Worm (Caenorhabditis elegans): ENCODE data around the gene F02D10.2.
A peak's percentile ranks its signal among the peaks of the same experiment; 100 is the strongest.
"Not testable (repeated sequence)": the region's sequence is repeated elsewhere in the genome, so short reads cannot be mapped to it uniquely, and the experiment has no call there.

The F02D10.2 gene

ce11 chrX:13442446-13442845, 21.2 kb downstream of the F02D10.2 start (continued):
- 0 out of 2 replicates have a peak, but pooled peaks have one; percentile 63 for TF ChIP-seq Y105C5A.15 (GFP tag; IDR thresholded peaks at IDR 0.05)
- TF ChIP-seq ceh-28 (tag; optimal IDR thresholded peaks at IDR 0.05) = no peak
- TF ChIP-seq pqm-1 (tag; optimal IDR thresholded peaks at IDR 0.05) = no peak
- TF ChIP-seq ctbp-1 (GFP tag; IDR thresholded peaks at IDR 0.05) = 0 out of 2 replicates have a peak, but pooled peaks have one; percentile 14
- peak; percentile 32 for TF ChIP-seq fkh-10 (GFP tag; optimal IDR thresholded peaks at IDR 0.05)

- TF ChIP-seq lin-29 (GFP tag; IDR thresholded peaks at IDR 0.05) (no peak), madf-9 (GFP tag; conservative IDR thresholded peaks at IDR 0.05) (no peak), daf-16 (GFP tag; optimal IDR thresholded peaks at IDR 0.05) (no peak), daf-16 (tag; optimal IDR thresholded peaks at IDR 0.05) (peak; percentile 0), nhr-41 (GFP tag; IDR thresholded peaks at IDR 0.05) (no peak), F49E8.2 (tag; optimal IDR thresholded peaks at IDR 0.05; ENCODE audit: borderline replicate concordance) (no peak), tra-1 (GFP tag; IDR thresholded peaks at IDR 0.05) (no peak), egl-27 (tag; optimal IDR thresholded peaks at IDR 0.05) (no peak), ZK337.2 (GFP tag; IDR thresholded peaks at IDR 0.05) (0 out of 2 replicates have a peak, but pooled peaks have one; percentile 2), F37D6.2 (tag; optimal IDR thresholded peaks at IDR 0.05) (no peak), lin-39 (tag; optimal IDR thresholded peaks at IDR 0.05) (no peak), lin-13 (GFP tag; optimal IDR thresholded peaks at IDR 0.05) (no peak)
Measured at ce11 chrX:13435790-13436472, 27.8 kb downstream of the F02D10.2 start, which contains the start of gene jmjd-3.3. Gene jmjd-3.3 (plus strand): TSS chrX:13436422.

- no peak for TF ChIP-seq nhr-77 (tag; optimal IDR thresholded peaks at IDR 0.05)
- TF ChIP-seq snpc-1.2 (GFP tag; IDR thresholded peaks at IDR 0.05) = no peak
- no peak for TF ChIP-seq saeg-2 (GFP tag; IDR thresholded peaks at IDR 0.05)
- no peak for TF ChIP-seq nhr-6 (tag; optimal IDR thresholded peaks at IDR 0.05)
- TF ChIP-seq dmd-6 (GFP tag; IDR thresholded peaks at IDR 0.05) = no peak
- no peak for TF ChIP-seq jun-1 (tag; optimal IDR thresholded peaks at IDR 0.05)
- TF ChIP-seq pha-4 (GFP tag; IDR thresholded peaks at IDR 0.05) = no peak
- TF ChIP-seq pha-4 (tag; optimal IDR thresholded peaks at IDR 0.05) = no peak
- no peak for TF ChIP-seq daf-8 (GFP tag; IDR thresholded peaks at IDR 0.05)
Measured at ce11 chrX:13435116-13435515, 28.6 kb downstream of the F02D10.2 start.

ce11 chrX:13431388-13431787, 32.3 kb downstream of the F02D10.2 start, which contains the start of gene C29F7.10:
Gene C29F7.10 (minus strand): TSS chrX:13431488.
- TF ChIP-seq madf-9 (GFP tag; conservative IDR thresholded peaks at IDR 0.05); duxl-1 (tag; optimal IDR thresholded peaks at IDR 0.05; ENCODE audit: poor library complexity); hmg-1.1 (GFP tag; IDR thresholded peaks at IDR 0.05): not testable (repeated sequence)

- not testable (repeated sequence) for TF ChIP-seq F26F4.8 (GFP tag; conservative IDR thresholded peaks at IDR 0.05); lin-13 (GFP tag; optimal IDR thresholded peaks at IDR 0.05); mxl-2 (GFP tag; conservative IDR thresholded peaks at IDR 0.05)
Measured at ce11 chrX:13428755-13429154, 34.9 kb downstream of the F02D10.2 start, which contains the start of gene fkh-4. Gene fkh-4 (minus strand): TSS chrX:13428855.

- no peak for TF ChIP-seq fos-1 (tag; optimal IDR thresholded peaks at IDR 0.05)
- no peak for TF ChIP-seq nhr-11 (tag; optimal IDR thresholded peaks at IDR 0.05)
- no peak for TF ChIP-seq php-3 (GFP tag; IDR thresholded peaks at IDR 0.05)
- TF ChIP-seq aha-1 (tag) = peak; percentile 27
- no peak for TF ChIP-seq sdz-12 (GFP tag; optimal IDR thresholded peaks at IDR 0.05)
- no peak for TF ChIP-seq tra-1 (GFP tag; IDR thresholded peaks at IDR 0.05)
Measured at ce11 chrX:13423340-13423739, 40.4 kb downstream of the F02D10.2 start, which contains the start of gene fkh-3. Gene fkh-3 (minus strand): TSS chrX:13423440.

All from whole organism, L4 larva.